Fruit fly (Drosophila melanogaster): ENCODE results near the gene CG17776.

DNA sequence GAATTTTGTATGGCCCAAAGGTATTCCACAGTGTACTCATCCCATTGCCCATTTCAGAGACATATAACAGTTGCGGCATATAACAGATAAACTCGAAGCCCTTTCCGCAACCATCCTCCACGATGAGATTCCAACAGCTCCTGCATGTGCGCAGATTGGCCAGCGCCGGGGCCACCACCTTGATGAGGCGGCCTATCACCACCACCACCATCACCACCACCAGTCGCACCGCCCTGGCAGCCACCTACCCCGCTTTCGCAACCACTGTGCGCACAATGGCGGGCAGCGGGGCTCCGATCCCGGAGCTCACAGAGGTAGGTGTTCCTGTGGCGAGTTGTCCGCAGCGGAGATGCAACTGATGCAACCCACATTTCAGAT lies 41.6 kb upstream of the CG17776 start:
- TF ChIP-seq psq (optimal IDR thresholded peaks at IDR 0.05) = no peak
- TF ChIP-seq Dll (optimal IDR thresholded peaks at IDR 0.05) = no peak
- TF ChIP-seq usp (GFP tag; optimal IDR thresholded peaks at IDR 0.05) = no peak
- no peak for TF ChIP-seq CG8478 (optimal IDR thresholded peaks at IDR 0.05)
- no peak for TF ChIP-seq EcR (GFP tag; optimal IDR thresholded peaks at IDR 0.05)
